Fruit fly (Drosophila melanogaster): ENCODE results near the gene Vha16-3.

The Vha16-3 gene

DNA sequence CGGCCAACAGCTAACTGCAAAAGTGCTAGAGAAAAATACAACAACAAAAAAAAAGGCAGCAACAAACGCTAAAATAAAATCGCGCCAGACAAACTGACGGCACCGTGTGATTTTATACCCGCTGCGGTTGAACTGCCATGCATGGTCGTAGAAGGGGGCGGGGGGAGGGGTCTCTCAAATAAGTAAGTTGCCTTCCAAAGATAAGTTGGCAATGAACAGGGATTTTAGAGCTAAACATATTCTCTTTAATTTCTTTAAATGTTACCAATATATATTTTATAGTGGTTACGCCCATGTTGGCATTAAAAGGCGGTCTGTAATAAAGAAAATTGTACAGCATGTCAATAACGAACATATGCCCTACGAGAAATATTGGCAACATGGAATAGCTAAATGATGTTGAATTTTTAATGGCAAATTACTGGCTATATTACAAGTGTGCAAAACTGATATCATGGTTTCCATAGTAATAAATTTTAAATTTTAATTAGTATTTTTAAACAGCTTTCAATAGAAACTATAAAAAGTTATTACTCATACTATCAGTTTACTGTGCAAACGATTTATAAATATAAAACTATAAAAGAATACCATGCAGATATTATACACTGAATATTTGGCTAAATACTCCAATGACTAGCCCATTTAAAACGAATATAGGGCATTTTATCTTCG is 41.7 kb upstream of the Vha16-3 start (continued):
- TF ChIP-seq CG32264 (GFP tag; optimal IDR thresholded peaks at IDR 0.05): peak; percentile 31
- TF ChIP-seq ey (GFP tag; optimal IDR thresholded peaks at IDR 0.05): peak; percentile 92
- peak; percentile 64 for TF ChIP-seq dmrt93B (GFP tag; optimal IDR thresholded peaks at IDR 0.05)
- no peak for TF ChIP-seq Myc (optimal IDR thresholded peaks at IDR 0.05)
- TF ChIP-seq psq (GFP tag; optimal IDR thresholded peaks at IDR 0.05): peak; percentile 88
- peak; percentile 93 for TF ChIP-seq tai (GFP tag; optimal IDR thresholded peaks at IDR 0.05)
- TF ChIP-seq pan (optimal IDR thresholded peaks at IDR 0.05): no peak
- TF ChIP-seq brk (GFP tag; optimal IDR thresholded peaks at IDR 0.05): peak; percentile 61
- peak; percentile 86 for TF ChIP-seq Sp1 (GFP tag; optimal IDR thresholded peaks at IDR 0.05)

DNA sequence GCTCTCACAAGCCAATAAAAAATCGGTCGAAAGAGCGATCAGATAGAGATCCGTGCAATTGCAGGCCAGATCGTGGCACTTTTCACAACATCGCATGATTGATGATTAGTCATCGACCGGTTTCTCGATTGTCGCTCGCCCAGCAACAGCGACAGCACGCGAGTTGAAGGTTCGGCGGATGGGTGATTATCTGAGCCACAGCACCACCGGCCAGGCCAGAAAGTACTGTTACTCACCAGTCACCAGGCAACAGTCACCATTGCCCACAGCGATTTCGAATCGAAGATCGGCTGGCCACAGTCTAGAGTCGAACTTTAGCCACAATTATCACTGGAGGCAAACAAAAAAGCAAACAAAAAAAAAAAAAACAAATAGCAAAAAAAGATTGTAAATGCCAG is 41.2 kb upstream of the Vha16-3 start:
- TF ChIP-seq Dif (GFP tag; optimal IDR thresholded peaks at IDR 0.05; ENCODE audit: partially characterized antibody) (no peak), tai (GFP tag; optimal IDR thresholded peaks at IDR 0.05) (no peak), GATAd (GFP tag; optimal IDR thresholded peaks at IDR 0.05) (no peak), dmrt93B (GFP tag; optimal IDR thresholded peaks at IDR 0.05) (no peak), Hr78 (GFP tag; optimal IDR thresholded peaks at IDR 0.05) (no peak), pan (optimal IDR thresholded peaks at IDR 0.05) (no peak), HLH106 (tag; optimal IDR thresholded peaks at IDR 0.05) (no peak), sv (GFP tag; optimal IDR thresholded peaks at IDR 0.05) (no peak), rgr (GFP tag; optimal IDR thresholded peaks at IDR 0.05) (no peak), OdsH (GFP tag; optimal IDR thresholded peaks at IDR 0.05) (no peak), fru (GFP tag; optimal IDR thresholded peaks at IDR 0.05) (no peak), sage (GFP tag; optimal IDR thresholded peaks at IDR 0.05) (no peak), br (GFP tag; optimal IDR thresholded peaks at IDR 0.05) (no peak)

DNA sequence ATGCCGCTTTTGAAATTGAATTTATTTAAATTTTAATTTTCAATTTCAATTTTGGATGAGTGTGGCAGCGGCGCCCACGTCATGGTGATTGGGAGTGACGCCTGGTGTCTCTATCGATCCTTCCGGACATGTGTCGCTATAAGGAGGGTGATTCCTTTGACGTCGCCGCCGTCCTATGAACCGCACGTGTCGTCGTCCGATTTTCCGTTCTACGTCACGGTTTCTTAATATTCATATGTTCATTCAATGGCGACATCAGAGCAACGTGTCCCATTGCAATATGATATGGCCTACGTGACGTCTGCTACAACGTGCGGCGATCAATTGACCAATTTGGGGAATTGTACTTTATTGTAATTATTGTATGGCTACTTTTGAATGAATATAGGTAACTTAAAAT is 40.6 kb upstream of the Vha16-3 start:
- TF ChIP-seq psq (GFP tag; optimal IDR thresholded peaks at IDR 0.05): no peak
- no peak for TF ChIP-seq Hnf4 (GFP tag; optimal IDR thresholded peaks at IDR 0.05)
- TF ChIP-seq dmrt93B (GFP tag; optimal IDR thresholded peaks at IDR 0.05): no peak
- no peak for TF ChIP-seq Dif (GFP tag; optimal IDR thresholded peaks at IDR 0.05; ENCODE audit: partially characterized antibody)
- no peak for TF ChIP-seq Myc (optimal IDR thresholded peaks at IDR 0.05)
- no peak for TF ChIP-seq Dfd (GFP tag; optimal IDR thresholded peaks at IDR 0.05)
- TF ChIP-seq Sp1 (GFP tag; optimal IDR thresholded peaks at IDR 0.05): no peak
- TF ChIP-seq fru (GFP tag; optimal IDR thresholded peaks at IDR 0.05): no peak
- no peak for TF ChIP-seq OdsH (GFP tag; optimal IDR thresholded peaks at IDR 0.05)

DNA sequence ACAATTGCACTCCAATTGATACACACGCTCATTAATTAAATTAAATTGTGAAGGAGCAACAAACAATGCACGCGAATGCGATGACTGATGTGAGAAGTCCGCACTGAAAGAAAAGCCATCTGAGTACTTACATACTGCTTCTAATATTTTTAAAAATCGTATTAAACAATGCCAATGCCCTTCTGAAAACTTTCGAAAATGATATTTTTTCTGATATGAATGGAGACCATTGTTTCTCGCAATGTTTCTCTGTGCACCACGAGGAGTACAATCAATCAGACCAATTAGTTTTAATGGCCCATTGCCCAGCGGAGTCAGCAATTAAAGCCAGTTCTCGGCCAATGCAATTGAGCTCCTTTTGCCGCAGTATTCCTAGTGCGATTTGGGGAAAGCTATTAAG is 39.9 kb upstream of the Vha16-3 start:
- peak in 1 of 2 experiments; percentile 41 for TF ChIP-seq foxo (GFP tag; optimal IDR thresholded peaks at IDR 0.05)
- TF ChIP-seq Mio (GFP tag; optimal IDR thresholded peaks at IDR 0.05): no peak
- TF ChIP-seq N (GFP tag; optimal IDR thresholded peaks at IDR 0.05): no peak
- TF ChIP-seq psq (GFP tag; optimal IDR thresholded peaks at IDR 0.05): no peak
- no peak for TF ChIP-seq GATAd (GFP tag; optimal IDR thresholded peaks at IDR 0.05)
- peak; percentile 36 for TF ChIP-seq HLH106 (tag; optimal IDR thresholded peaks at IDR 0.05)
- TF ChIP-seq jim (GFP tag; optimal IDR thresholded peaks at IDR 0.05): no peak
- peak; percentile 11 for TF ChIP-seq br (GFP tag; optimal IDR thresholded peaks at IDR 0.05)
- TF ChIP-seq CG9705 (GFP tag; optimal IDR thresholded peaks at IDR 0.05): no peak
- TF ChIP-seq Hr78 (GFP tag; optimal IDR thresholded peaks at IDR 0.05): no peak
- no peak for TF ChIP-seq sv (GFP tag; optimal IDR thresholded peaks at IDR 0.05)
- no peak for TF ChIP-seq woc (GFP tag; optimal IDR thresholded peaks at IDR 0.05)
- no peak for TF ChIP-seq OdsH (GFP tag; optimal IDR thresholded peaks at IDR 0.05)
- no peak for TF ChIP-seq brk (GFP tag; optimal IDR thresholded peaks at IDR 0.05)
- no peak for TF ChIP-seq Dfd (GFP tag; optimal IDR thresholded peaks at IDR 0.05)
- TF ChIP-seq Abd-B (GFP tag; optimal IDR thresholded peaks at IDR 0.05): no peak
- TF ChIP-seq h (GFP tag; optimal IDR thresholded peaks at IDR 0.05): no peak
- TF ChIP-seq Dif (GFP tag; optimal IDR thresholded peaks at IDR 0.05; ENCODE audit: partially characterized antibody): no peak
- no peak for TF ChIP-seq Vsx2 (GFP tag; optimal IDR thresholded peaks at IDR 0.05; ENCODE audit: partially characterized antibody)
- TF ChIP-seq Sp1 (GFP tag; optimal IDR thresholded peaks at IDR 0.05): no peak
- peak; percentile 34 for TF ChIP-seq fru (GFP tag; optimal IDR thresholded peaks at IDR 0.05)

DNA sequence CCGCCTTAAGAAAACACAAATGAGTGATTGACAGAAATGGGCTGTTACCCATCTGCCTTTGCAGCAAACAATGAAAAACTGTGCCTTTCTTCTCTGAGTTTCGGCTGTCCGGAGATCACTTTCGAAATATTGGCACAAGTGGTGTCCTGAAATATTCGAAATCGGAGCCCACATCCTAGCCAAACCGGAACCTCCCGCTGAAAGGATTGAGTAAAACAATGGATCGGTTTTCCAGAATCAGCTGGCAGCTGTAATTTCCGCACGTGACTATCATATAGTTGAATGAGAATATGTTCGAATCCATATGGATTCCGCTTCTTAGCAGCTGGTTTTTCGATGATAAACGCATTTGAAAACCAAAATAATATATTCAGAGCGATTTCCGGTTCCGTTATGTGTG is 39.0 kb upstream of the Vha16-3 start:
- TF ChIP-seq HLH106 (tag; optimal IDR thresholded peaks at IDR 0.05): no peak
- TF ChIP-seq Jra (GFP tag; optimal IDR thresholded peaks at IDR 0.05): no peak
- no peak for TF ChIP-seq foxo (GFP tag; optimal IDR thresholded peaks at IDR 0.05)
- TF ChIP-seq Dfd (GFP tag; optimal IDR thresholded peaks at IDR 0.05): no peak
- no peak for TF ChIP-seq Myc (optimal IDR thresholded peaks at IDR 0.05)
- TF ChIP-seq dsf (GFP tag; optimal IDR thresholded peaks at IDR 0.05; ENCODE audit: borderline replicate concordance): no peak
- TF ChIP-seq rgr (GFP tag; optimal IDR thresholded peaks at IDR 0.05): no peak
- TF ChIP-seq Rel (GFP tag; optimal IDR thresholded peaks at IDR 0.05): no peak
- no peak for TF ChIP-seq Rel (tag; optimal IDR thresholded peaks at IDR 0.05)
- no peak for TF ChIP-seq Mio (GFP tag; optimal IDR thresholded peaks at IDR 0.05)
- TF ChIP-seq brk (GFP tag; optimal IDR thresholded peaks at IDR 0.05): no peak
- TF ChIP-seq pan (optimal IDR thresholded peaks at IDR 0.05): no peak
